Fruit fly (Drosophila melanogaster): ENCODE data around the gene CG34434.

Gene CG34434

dm6 chrX:5661971-5662370 is 45.8 kb upstream of the CG34434 start:
- TF ChIP-seq Mio (GFP tag; optimal IDR thresholded peaks at IDR 0.05) (no peak), Hnf4 (GFP tag; optimal IDR thresholded peaks at IDR 0.05) (no peak), woc (GFP tag; optimal IDR thresholded peaks at IDR 0.05) (no peak), pan (optimal IDR thresholded peaks at IDR 0.05) (no peak), Vsx2 (GFP tag; optimal IDR thresholded peaks at IDR 0.05; ENCODE audit: partially characterized antibody) (no peak), usp (GFP tag; optimal IDR thresholded peaks at IDR 0.05) (no peak), tai (GFP tag; optimal IDR thresholded peaks at IDR 0.05) (no peak), HLH106 (tag; optimal IDR thresholded peaks at IDR 0.05) (no peak), CG9705 (GFP tag; optimal IDR thresholded peaks at IDR 0.05) (no peak), Dif (GFP tag; optimal IDR thresholded peaks at IDR 0.05; ENCODE audit: partially characterized antibody) (no peak), psq (GFP tag; optimal IDR thresholded peaks at IDR 0.05) (no peak), Jra (GFP tag; optimal IDR thresholded peaks at IDR 0.05) (no peak), h (GFP tag; optimal IDR thresholded peaks at IDR 0.05) (no peak)

DNA sequence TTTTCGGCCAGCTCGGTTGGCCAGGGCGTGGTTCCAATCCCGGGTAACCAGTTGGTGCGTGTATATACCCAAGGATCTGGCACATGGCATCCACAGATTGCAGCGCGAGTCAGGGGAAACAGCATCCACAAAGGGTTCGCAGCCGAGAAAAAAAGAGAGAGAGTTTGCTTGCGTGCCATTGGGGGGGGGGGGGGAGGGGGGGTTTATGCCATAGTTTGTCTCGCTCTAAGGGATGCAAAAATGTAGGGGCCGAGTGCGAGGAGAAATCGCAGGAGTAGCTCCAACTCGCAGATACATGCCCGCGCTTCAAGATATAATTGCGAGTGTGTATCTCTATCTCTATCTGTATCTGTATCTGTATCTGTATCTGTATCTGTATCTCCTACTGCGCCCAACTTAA is 33.8 kb upstream of the CG34434 start:
- TF ChIP-seq h (GFP tag; optimal IDR thresholded peaks at IDR 0.05) = no peak
- TF ChIP-seq dsf (GFP tag; optimal IDR thresholded peaks at IDR 0.05; ENCODE audit: borderline replicate concordance) = no peak
- peak; percentile 70 for TF ChIP-seq Dfd (GFP tag; optimal IDR thresholded peaks at IDR 0.05)
- TF ChIP-seq Dif (GFP tag; optimal IDR thresholded peaks at IDR 0.05; ENCODE audit: partially characterized antibody) = no peak
- no peak for TF ChIP-seq ey (GFP tag; optimal IDR thresholded peaks at IDR 0.05)
- no peak for TF ChIP-seq psq (GFP tag; optimal IDR thresholded peaks at IDR 0.05)
- TF ChIP-seq sage (GFP tag; optimal IDR thresholded peaks at IDR 0.05) = no peak

DNA sequence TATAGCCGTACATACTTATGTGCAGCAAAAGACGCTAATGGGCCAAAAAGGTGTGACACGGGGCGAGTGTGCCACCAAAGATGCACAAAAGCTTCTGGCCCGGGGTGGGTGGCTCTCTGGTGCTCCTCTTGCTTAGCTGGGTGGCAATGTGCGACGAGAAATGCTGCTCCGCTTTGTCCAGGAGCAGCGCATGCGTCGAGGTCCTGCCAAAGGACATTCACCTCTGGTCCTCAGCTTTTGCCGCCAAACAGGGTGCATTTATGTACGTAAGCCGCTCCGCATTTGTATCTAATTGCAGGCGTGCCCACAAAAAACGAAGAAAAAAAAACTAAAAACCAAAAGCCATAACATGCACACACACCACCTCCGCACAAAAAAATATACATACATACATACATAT is 33.2 kb upstream of the CG34434 start:
- TF ChIP-seq Vsx2 (GFP tag; optimal IDR thresholded peaks at IDR 0.05; ENCODE audit: partially characterized antibody) = no peak
- TF ChIP-seq sage (GFP tag; optimal IDR thresholded peaks at IDR 0.05) = no peak
- TF ChIP-seq Dfd (GFP tag; optimal IDR thresholded peaks at IDR 0.05) = no peak
- no peak for TF ChIP-seq ey (GFP tag; optimal IDR thresholded peaks at IDR 0.05)
- TF ChIP-seq CG32264 (GFP tag; optimal IDR thresholded peaks at IDR 0.05) = no peak

dm6 chrX:5648437-5648959 is 32.3 kb upstream of the CG34434 start, which contains the start of gene OtopLa:
Gene OtopLa (minus strand): TSS chrX:5648487.
- no peak for TF ChIP-seq Dfd (GFP tag; optimal IDR thresholded peaks at IDR 0.05)
- no peak for TF ChIP-seq Abd-B (GFP tag; optimal IDR thresholded peaks at IDR 0.05)
- TF ChIP-seq Rel (GFP tag; optimal IDR thresholded peaks at IDR 0.05) = no peak
- peak; percentile 18 for TF ChIP-seq Rel (tag; optimal IDR thresholded peaks at IDR 0.05)
- no peak for TF ChIP-seq GATAd (GFP tag; optimal IDR thresholded peaks at IDR 0.05)
- no peak for TF ChIP-seq pan (optimal IDR thresholded peaks at IDR 0.05)
- TF ChIP-seq psq (GFP tag; optimal IDR thresholded peaks at IDR 0.05) = peak; percentile 52
- TF ChIP-seq Mio (GFP tag; optimal IDR thresholded peaks at IDR 0.05) = no peak
- TF ChIP-seq fru (GFP tag; optimal IDR thresholded peaks at IDR 0.05) = peak; percentile 78
- TF ChIP-seq h (GFP tag; optimal IDR thresholded peaks at IDR 0.05) = peak; percentile 72
- TF ChIP-seq CG32264 (GFP tag; optimal IDR thresholded peaks at IDR 0.05) = peak; percentile 30
- TF ChIP-seq br (GFP tag; optimal IDR thresholded peaks at IDR 0.05) = peak; percentile 63
- TF ChIP-seq dmrt93B (GFP tag; optimal IDR thresholded peaks at IDR 0.05) = peak; percentile 25
- TF ChIP-seq woc (GFP tag; optimal IDR thresholded peaks at IDR 0.05) = peak; percentile 22
- peak; percentile 6 for TF ChIP-seq CG9705 (GFP tag; optimal IDR thresholded peaks at IDR 0.05)
- TF ChIP-seq tai (GFP tag; optimal IDR thresholded peaks at IDR 0.05) = no peak
- TF ChIP-seq brk (GFP tag; optimal IDR thresholded peaks at IDR 0.05) = peak; percentile 4
- no peak for TF ChIP-seq Dif (GFP tag; optimal IDR thresholded peaks at IDR 0.05; ENCODE audit: partially characterized antibody)
- TF ChIP-seq foxo (GFP tag; optimal IDR thresholded peaks at IDR 0.05) = peak in 1 of 2 experiments; percentile 81
- peak; percentile 64 for TF ChIP-seq HLH106 (tag; optimal IDR thresholded peaks at IDR 0.05)
- TF ChIP-seq sage (GFP tag; optimal IDR thresholded peaks at IDR 0.05) = no peak
- TF ChIP-seq Vsx2 (GFP tag; optimal IDR thresholded peaks at IDR 0.05; ENCODE audit: partially characterized antibody) = no peak
- no peak for TF ChIP-seq Hr83 (GFP tag; optimal IDR thresholded peaks at IDR 0.05; ENCODE audit: poor library complexity, severe bottlenecking)
- TF ChIP-seq sv (GFP tag; optimal IDR thresholded peaks at IDR 0.05) = peak; percentile 62
- TF ChIP-seq lola (GFP tag; optimal IDR thresholded peaks at IDR 0.05) = no peak
- TF ChIP-seq Hnf4 (GFP tag; optimal IDR thresholded peaks at IDR 0.05) = peak; percentile 53
- no peak for TF ChIP-seq Myc (optimal IDR thresholded peaks at IDR 0.05)
- TF ChIP-seq CrebA (GFP tag; optimal IDR thresholded peaks at IDR 0.05; ENCODE audit: borderline replicate concordance) = no peak
- TF ChIP-seq N (GFP tag; optimal IDR thresholded peaks at IDR 0.05) = no peak
- TF ChIP-seq Jra (GFP tag; optimal IDR thresholded peaks at IDR 0.05) = no peak
- TF ChIP-seq dsf (GFP tag; optimal IDR thresholded peaks at IDR 0.05; ENCODE audit: borderline replicate concordance) = no peak
- peak; percentile 61 for TF ChIP-seq OdsH (GFP tag; optimal IDR thresholded peaks at IDR 0.05)
- TF ChIP-seq Hr78 (GFP tag; optimal IDR thresholded peaks at IDR 0.05) = no peak
- TF ChIP-seq ey (GFP tag; optimal IDR thresholded peaks at IDR 0.05) = peak; percentile 72
- peak; percentile 60 for TF ChIP-seq Sp1 (GFP tag; optimal IDR thresholded peaks at IDR 0.05)
- peak; percentile 59 for TF ChIP-seq rgr (GFP tag; optimal IDR thresholded peaks at IDR 0.05)
- TF ChIP-seq usp (GFP tag; optimal IDR thresholded peaks at IDR 0.05) = no peak
- no peak for TF ChIP-seq jim (GFP tag; optimal IDR thresholded peaks at IDR 0.05)
- no peak for TF ChIP-seq dl (GFP tag; optimal IDR thresholded peaks at IDR 0.05; ENCODE audit: insufficient read depth in 1 of 2, partially characterized antibody in 2 of 2)
